Worm (Caenorhabditis elegans) whole organism, L4 larva: ENCODE results near the gene mab-9.
A peak's percentile ranks its signal among the peaks of the same experiment; 100 is the strongest.

Source experiments
- Y105C5A.15 ChIP-seq: fragments of 200-800 bp; sonication (Bioruptor generic); IDR thresholded peaks from 2 replicates; pipeline ENCODE4 v1.3.6; 2022; ENCODE audit warnings: missing genetic modification characterization, missing compliant biosample characterization
- aly-2 ChIP-seq: sonication (generic microtip); optimal IDR thresholded peaks from 2 replicates; lab custom pipeline; 2018; ENCODE audit warnings: missing biosample characterization, missing genetic modification characterization
- ama-1 ChIP-seq: fragments of 150-350 bp; optimal IDR thresholded peaks from 2 replicates; lab custom pipeline; 2014; ENCODE audit warnings: inconsistent platforms, mixed read lengths
- jun-1 ChIP-seq: fragments of 150-350 bp; optimal IDR thresholded peaks from 2 replicates; lab custom pipeline; 2014; ENCODE audit warnings: missing biosample characterization, missing genetic modification reagents, missing genetic modification characterization
- lin-1 ChIP-seq: fragments of 200-800 bp; sonication (Bioruptor generic); IDR thresholded peaks from 2 replicates; pipeline ENCODE4 v1.3.6; 2022; ENCODE audit warnings: missing genetic modification reagents, missing genetic modification characterization, missing compliant biosample characterization
- madf-5 ChIP-seq, 2 experiments: fragments of 200-800 bp; sonication (Bioruptor generic); IDR thresholded peaks; 2 replicates each; pipeline ENCODE4 v1.3.6; 2022; ENCODE audit warnings: missing compliant biosample characterization in 2 of 2, missing genetic modification characterization in 2 of 2
- nhr-237 ChIP-seq: sonication (generic microtip); optimal IDR thresholded peaks from 2 replicates; lab custom pipeline; 2017; ENCODE audit warnings: missing biosample characterization, missing genetic modification characterization
- unc-39 ChIP-seq: sonication (generic microtip); optimal IDR thresholded peaks from 2 replicates; lab custom pipeline; 2017; ENCODE audit warnings: missing biosample characterization, missing genetic modification characterization
- unc-62 ChIP-seq, 3 experiments: fragments of 150-350 bp in 1 of 3; sonication (generic microtip); optimal IDR thresholded peaks in 2 of 3; peaks in 1 of 3; 1 replicate in 1 of 3; 2 replicates in 2 of 3; lab custom pipeline; 2014 to 2017; ENCODE audit warnings: missing biosample characterization in 3 of 3, missing genetic modification characterization in 3 of 3, missing genetic modification reagents in 3 of 3, missing genotype in 1 of 3

- TF ChIP-seq ama-1 (lab: Kevin White, UChicago) (no peak), unc-39 (tag; lab: Kevin White, UChicago) (no peak), Y105C5A.15 (GFP tag; lab: Robert Waterston, UW) (no peak), aly-2 (tag; lab: Kevin White, UChicago) (no peak), madf-5 (GFP tag; IDR thresholded peaks at IDR 0.05; lab: Robert Waterston, UW) (no peak), lin-1 (no peak), unc-62 (GFP tag; optimal IDR thresholded peaks at IDR 0.05 in 1 of 2; lab: Kevin White, UChicago) (peak in 1 of 2 experiments; percentile 96), unc-62 (tag; optimal IDR thresholded peaks at IDR 0.05; lab: Kevin White, UChicago) (no peak), jun-1 (tag; lab: Kevin White, UChicago) (no peak), nhr-237 (tag; lab: Kevin White, UChicago) (no peak)
These were observed 9.8 kb upstream of the mab-9 start for ce11 chrII:506069-506468.
